Fruit fly (Drosophila melanogaster): ENCODE measurements around the gene cmpy.

Gene cmpy

DNA sequence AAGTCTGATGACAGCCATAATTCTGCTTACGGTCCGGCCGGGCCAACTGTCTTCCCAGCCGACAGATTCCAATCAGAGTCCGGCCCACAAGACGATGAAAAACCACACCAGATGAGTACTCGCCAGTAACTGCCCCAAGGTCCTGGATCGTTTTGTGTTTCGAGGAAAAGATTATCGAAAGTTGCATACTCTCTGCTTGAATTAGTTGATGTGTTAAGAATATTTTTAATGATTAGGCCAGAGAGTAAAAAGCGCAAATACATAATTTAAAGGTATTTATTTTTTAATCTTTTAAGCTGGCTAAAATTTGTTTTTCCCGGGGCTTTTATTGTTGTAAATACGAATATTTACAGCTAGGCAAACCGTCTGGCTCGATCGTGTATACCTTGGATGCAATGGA lies 46.6 kb downstream of the cmpy start:
- TF ChIP-seq sage (GFP tag; optimal IDR thresholded peaks at IDR 0.05) (no peak), Dfd (GFP tag; optimal IDR thresholded peaks at IDR 0.05) (no peak), usp (GFP tag; optimal IDR thresholded peaks at IDR 0.05) (no peak), Mio (GFP tag; optimal IDR thresholded peaks at IDR 0.05) (no peak), Hr83 (GFP tag; optimal IDR thresholded peaks at IDR 0.05; ENCODE audit: poor library complexity, severe bottlenecking) (no peak), CrebA (GFP tag; optimal IDR thresholded peaks at IDR 0.05; ENCODE audit: borderline replicate concordance) (no peak), h (GFP tag; optimal IDR thresholded peaks at IDR 0.05) (no peak), Myc (optimal IDR thresholded peaks at IDR 0.05) (no peak), Rel (GFP tag; optimal IDR thresholded peaks at IDR 0.05) (no peak), Rel (tag; optimal IDR thresholded peaks at IDR 0.05) (no peak), tai (GFP tag; optimal IDR thresholded peaks at IDR 0.05) (no peak), dmrt93B (GFP tag; optimal IDR thresholded peaks at IDR 0.05) (no peak), OdsH (GFP tag; optimal IDR thresholded peaks at IDR 0.05) (no peak), Vsx2 (GFP tag; optimal IDR thresholded peaks at IDR 0.05; ENCODE audit: partially characterized antibody) (no peak), brk (GFP tag; optimal IDR thresholded peaks at IDR 0.05) (no peak)

DNA sequence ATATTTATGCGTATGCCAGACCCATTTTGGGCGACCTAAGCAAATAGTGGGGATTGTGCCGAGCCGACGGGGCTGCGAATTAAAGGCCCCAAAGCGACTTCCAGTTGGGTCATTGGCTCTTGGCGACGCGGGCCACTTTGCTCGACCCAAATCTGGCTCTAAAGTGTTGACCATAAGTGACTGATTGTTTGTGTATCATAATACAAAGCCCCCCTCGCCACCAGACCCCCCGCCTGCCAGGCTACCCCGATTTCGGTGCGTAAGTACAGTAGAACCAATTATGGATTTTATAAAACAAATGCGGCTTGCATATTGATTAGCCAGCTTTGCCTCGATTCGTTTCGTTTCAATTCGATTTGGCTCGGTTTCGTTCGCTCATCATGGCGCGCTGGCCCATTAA lies 47.3 kb downstream of the cmpy start:
- TF ChIP-seq Myc (optimal IDR thresholded peaks at IDR 0.05) (no peak), CrebA (GFP tag; optimal IDR thresholded peaks at IDR 0.05; ENCODE audit: borderline replicate concordance) (no peak), ey (GFP tag; optimal IDR thresholded peaks at IDR 0.05) (no peak), woc (GFP tag; optimal IDR thresholded peaks at IDR 0.05) (no peak), lola (GFP tag; optimal IDR thresholded peaks at IDR 0.05) (no peak), psq (GFP tag; optimal IDR thresholded peaks at IDR 0.05) (no peak), tai (GFP tag; optimal IDR thresholded peaks at IDR 0.05) (no peak), N (GFP tag; optimal IDR thresholded peaks at IDR 0.05) (no peak), Hr78 (GFP tag; optimal IDR thresholded peaks at IDR 0.05) (no peak), OdsH (GFP tag; optimal IDR thresholded peaks at IDR 0.05) (no peak), h (GFP tag; optimal IDR thresholded peaks at IDR 0.05) (no peak), Rel (GFP tag; optimal IDR thresholded peaks at IDR 0.05) (no peak), Rel (tag; optimal IDR thresholded peaks at IDR 0.05) (no peak), dmrt93B (GFP tag; optimal IDR thresholded peaks at IDR 0.05) (no peak), Sp1 (GFP tag; optimal IDR thresholded peaks at IDR 0.05) (no peak), HLH106 (tag; optimal IDR thresholded peaks at IDR 0.05) (no peak), jim (GFP tag; optimal IDR thresholded peaks at IDR 0.05) (no peak), br (GFP tag; optimal IDR thresholded peaks at IDR 0.05) (no peak)

DNA sequence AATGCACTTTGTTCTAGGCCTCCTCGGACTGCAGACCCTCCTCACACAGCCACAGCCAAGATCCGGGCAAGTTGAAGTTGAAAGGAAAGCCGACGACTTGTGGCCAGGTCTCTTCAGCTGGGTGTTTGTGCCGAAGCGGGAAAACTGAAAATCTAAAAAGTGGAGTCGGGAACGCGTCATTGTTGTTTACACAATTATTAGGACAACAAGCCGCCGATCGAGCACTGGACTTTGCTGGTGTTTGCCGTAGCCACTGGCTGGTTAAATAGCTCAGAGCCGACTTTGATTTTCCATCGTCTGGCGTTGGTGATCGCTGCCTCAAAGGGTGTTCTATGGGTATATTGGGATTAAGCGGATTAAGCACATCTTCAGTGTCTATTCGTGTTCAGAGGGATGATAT lies 51.6 kb downstream of the cmpy start:
- no peak for TF ChIP-seq Hr83 (GFP tag; optimal IDR thresholded peaks at IDR 0.05; ENCODE audit: poor library complexity, severe bottlenecking)
- TF ChIP-seq Sp1 (GFP tag; optimal IDR thresholded peaks at IDR 0.05): no peak
- TF ChIP-seq Dif (GFP tag; optimal IDR thresholded peaks at IDR 0.05; ENCODE audit: partially characterized antibody): no peak
- no peak for TF ChIP-seq jim (GFP tag; optimal IDR thresholded peaks at IDR 0.05)
- no peak for TF ChIP-seq GATAd (GFP tag; optimal IDR thresholded peaks at IDR 0.05)
- no peak for TF ChIP-seq Jra (GFP tag; optimal IDR thresholded peaks at IDR 0.05)
- no peak for TF ChIP-seq br (GFP tag; optimal IDR thresholded peaks at IDR 0.05)
- TF ChIP-seq Rel (GFP tag; optimal IDR thresholded peaks at IDR 0.05): no peak
- TF ChIP-seq Rel (tag; optimal IDR thresholded peaks at IDR 0.05): no peak

DNA sequence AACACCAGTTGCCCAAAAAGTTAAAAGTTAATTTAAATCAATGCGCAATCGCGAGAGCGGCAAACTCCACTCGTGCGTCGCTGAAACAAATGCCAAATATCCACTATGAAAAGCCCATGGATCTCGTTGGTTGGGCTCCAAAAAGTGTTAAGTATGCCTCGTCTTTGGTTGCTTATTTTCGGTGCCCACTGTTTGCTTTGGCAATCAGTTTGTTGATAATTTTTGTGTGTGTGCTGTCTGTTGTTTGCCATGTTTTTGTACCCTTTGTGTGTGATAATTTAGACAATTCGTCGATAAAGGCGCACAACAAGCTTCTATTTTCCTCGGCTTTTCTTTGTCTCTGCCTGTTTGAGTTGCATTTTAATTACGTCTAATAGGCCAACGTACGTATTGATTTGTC lies 55.0 kb downstream of the cmpy start:
- TF ChIP-seq N (GFP tag; optimal IDR thresholded peaks at IDR 0.05): no peak
- no peak for TF ChIP-seq sage (GFP tag; optimal IDR thresholded peaks at IDR 0.05)
- no peak for TF ChIP-seq HLH106 (tag; optimal IDR thresholded peaks at IDR 0.05)
- no peak for TF ChIP-seq pan (optimal IDR thresholded peaks at IDR 0.05)
- no peak for TF ChIP-seq Dif (GFP tag; optimal IDR thresholded peaks at IDR 0.05; ENCODE audit: partially characterized antibody)
- TF ChIP-seq CG32264 (GFP tag; optimal IDR thresholded peaks at IDR 0.05): no peak
- TF ChIP-seq Rel (GFP tag; optimal IDR thresholded peaks at IDR 0.05): no peak
- TF ChIP-seq Rel (tag; optimal IDR thresholded peaks at IDR 0.05): no peak
- no peak for TF ChIP-seq Abd-B (GFP tag; optimal IDR thresholded peaks at IDR 0.05)
